Fruit fly (Drosophila melanogaster) whole organism: ENCODE data around the gene Scox.

Experiments
- psq ChIP-seq: fragments of >200 bp; optimal IDR thresholded peaks from 2 replicates; lab custom pipeline; 2017
- usp ChIP-seq: fragments of >200 bp; optimal IDR thresholded peaks from 2 replicates; lab custom pipeline; 2017; ENCODE audit warnings: missing biosample characterization, missing genetic modification characterization, mixed read lengths

DNA sequence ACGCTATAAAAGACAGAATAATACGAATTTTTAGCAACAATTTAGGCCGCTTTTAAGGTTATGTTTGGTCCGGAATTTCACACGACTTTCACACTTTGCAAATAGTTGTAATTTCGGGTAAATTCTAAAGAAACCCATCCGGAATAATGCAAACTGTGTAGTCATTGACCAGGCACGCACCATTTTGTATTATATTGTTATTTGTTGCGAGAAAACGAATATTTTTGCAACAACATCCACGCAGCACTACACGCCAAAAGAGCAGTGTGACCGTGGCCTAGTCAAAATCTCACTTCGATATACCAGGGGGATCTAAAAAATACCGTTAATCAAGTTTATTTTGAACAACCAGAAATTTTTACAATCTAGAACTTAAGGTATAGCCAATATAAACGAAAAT lies 1.2 kb downstream of the Scox start, which contains the start of gene eIF3i:
- TF ChIP-seq psq (lab: Kevin White, UChicago) (no peak), usp (GFP tag; lab: Kevin White, UChicago) (no peak)
